Fruit fly (Drosophila melanogaster) whole organism, embryonic: ENCODE results near the gene CG32202.

ENCODE experiments used
- C15 ChIP-seq: fragments of 200-800 bp; sonication (Bioruptor generic); IDR thresholded peaks from 3 replicates; pipeline ENCODE4 v1.3.6; 2022; ENCODE audit warnings: missing biosample characterization, missing genetic modification characterization
- CG10565 ChIP-seq: fragments of 200-800 bp; sonication (Bioruptor generic); optimal IDR thresholded peaks from 3 replicates; lab custom pipeline; 2016; ENCODE audit warnings: missing biosample characterization, mild to moderate bottlenecking, missing genetic modification characterization
- CG11504 ChIP-seq: fragments of 200-800 bp; sonication (Bioruptor generic); optimal IDR thresholded peaks from 3 replicates; lab custom pipeline; 2019; ENCODE audit warnings: missing biosample characterization, mild to moderate bottlenecking, missing genetic modification characterization, moderate library complexity
- CG13624 ChIP-seq: fragments of 200-800 bp; sonication (Bioruptor generic); optimal IDR thresholded peaks from 2 replicates; lab custom pipeline; 2016; ENCODE audit warnings: missing biosample characterization, missing genetic modification characterization
- CG13894 ChIP-seq: fragments of 200-800 bp; sonication (Bioruptor generic); optimal IDR thresholded peaks from 3 replicates; lab custom pipeline; 2018; ENCODE audit warnings: missing biosample characterization, mild to moderate bottlenecking, missing genetic modification characterization, moderate library complexity
- CG14441 ChIP-seq: fragments of 200-800 bp; sonication (Bioruptor generic); IDR thresholded peaks from 2 replicates; pipeline ENCODE4 v1.3.6; 2022; ENCODE audit warnings: missing biosample characterization, missing genetic modification characterization
- CG17612 ChIP-seq: fragments of 200-800 bp; sonication (Bioruptor generic); IDR thresholded peaks from 2 replicates; pipeline ENCODE4 v1.3.6; 2022; ENCODE audit warnings: missing biosample characterization, missing genetic modification characterization
- CG18599 ChIP-seq: fragments of 200-800 bp; sonication (Bioruptor generic); optimal IDR thresholded peaks from 3 replicates; lab custom pipeline; 2017; ENCODE audit warnings: missing biosample characterization, missing genetic modification characterization, mild to moderate bottlenecking, moderate library complexity, missing genetic modification reagents
- CG2678 ChIP-seq: fragments of 200-800 bp; sonication (Bioruptor generic); optimal IDR thresholded peaks from 3 replicates; lab custom pipeline; 2019; ENCODE audit warnings: missing biosample characterization, mild to moderate bottlenecking, missing genetic modification characterization, moderate library complexity
- CG43689 ChIP-seq: fragments of 200-800 bp; sonication (Bioruptor generic); IDR thresholded peaks from 2 replicates; pipeline ENCODE4 v1.3.6; 2022; ENCODE audit warnings: missing biosample characterization, missing genetic modification characterization
- CG7839 ChIP-seq: fragments of 200-800 bp; sonication (Bioruptor generic); optimal IDR thresholded peaks from 3 replicates; lab custom pipeline; 2018; ENCODE audit warnings: missing biosample characterization, mild to moderate bottlenecking, missing genetic modification characterization, moderate library complexity
- CG8290 ChIP-seq, 3 experiments: fragments of 200-800 bp; sonication (Bioruptor generic); optimal IDR thresholded peaks; 2 replicates each; lab custom pipeline; 2016 to 2019; ENCODE audit warnings: missing biosample characterization in 3 of 3, missing genetic modification characterization in 3 of 3, mild to moderate bottlenecking in 2 of 3, moderate library complexity in 1 of 3
- D19A ChIP-seq: fragments of 200-800 bp; optimal IDR thresholded peaks from 3 replicates; lab custom pipeline; 2019; ENCODE audit warnings: missing biosample characterization, mild to moderate bottlenecking, missing genetic modification characterization, moderate library complexity
- D19B ChIP-seq: fragments of 200-800 bp; sonication (Bioruptor generic); optimal IDR thresholded peaks from 2 replicates; lab custom pipeline; 2017; ENCODE audit warnings: missing biosample characterization, mild to moderate bottlenecking, missing genetic modification characterization
- Dek ChIP-seq: fragments of 200-800 bp; sonication (Bioruptor generic); optimal IDR thresholded peaks from 3 replicates; lab custom pipeline; 2019; ENCODE audit warnings: missing biosample characterization, mild to moderate bottlenecking, missing genetic modification characterization, moderate library complexity
- Dip3 ChIP-seq: fragments of 200-800 bp; sonication (Bioruptor generic); optimal IDR thresholded peaks from 3 replicates; lab custom pipeline; 2016; ENCODE audit warnings: missing biosample characterization, missing genetic modification characterization
- Eip74EF ChIP-seq, 2 experiments: fragments of 200-800 bp in 1 of 2; fragments of >200 bp in 1 of 2; sonication (Bioruptor generic) in 1 of 2; optimal IDR thresholded peaks; 2 replicates each; lab custom pipeline; 2017 to 2019; ENCODE audit warnings: missing biosample characterization in 2 of 2, missing genetic modification characterization in 2 of 2, mild to moderate bottlenecking in 1 of 2, moderate library complexity in 1 of 2
- Hr51 ChIP-seq, 2 experiments: fragments of 200-800 bp; sonication (Bioruptor generic); optimal IDR thresholded peaks; 2 replicates in 1 of 2; 3 replicates in 1 of 2; lab custom pipeline; 2016 to 2018; ENCODE audit warnings: missing biosample characterization in 2 of 2, missing genetic modification characterization in 2 of 2, mild to moderate bottlenecking in 1 of 2, moderate library complexity in 1 of 2
- Neu2 ChIP-seq: fragments of 200-800 bp; sonication (Bioruptor generic); optimal IDR thresholded peaks from 3 replicates; lab custom pipeline; 2016; ENCODE audit warnings: missing biosample characterization, missing genetic modification characterization, borderline replicate concordance
- Nf-YA ChIP-seq: fragments of 200-800 bp; sonication (Bioruptor generic); IDR thresholded peaks from 2 replicates; pipeline ENCODE4 v1.3.6; 2022; ENCODE audit warnings: missing biosample characterization, missing genetic modification characterization
- PHDP ChIP-seq: fragments of 200-800 bp; sonication (Bioruptor generic); optimal IDR thresholded peaks from 3 replicates; lab custom pipeline; 2018; ENCODE audit warnings: missing biosample characterization, mild to moderate bottlenecking, missing genetic modification characterization, moderate library complexity
- Poxn ChIP-seq: fragments of 200-800 bp; sonication (Bioruptor generic); IDR thresholded peaks from 2 replicates; pipeline ENCODE4 v1.3.6; 2022; ENCODE audit warnings: missing biosample characterization, missing genetic modification characterization
- Sox100B ChIP-seq: fragments of 200-800 bp; sonication (Bioruptor generic); optimal IDR thresholded peaks from 3 replicates; lab custom pipeline; 2018; ENCODE audit warnings: missing biosample characterization, mild to moderate bottlenecking, missing genetic modification characterization
- Sox102F ChIP-seq: fragments of 200-800 bp; sonication (Bioruptor generic); optimal IDR thresholded peaks from 2 replicates; lab custom pipeline; 2018; ENCODE audit warnings: missing biosample characterization, mild to moderate bottlenecking, missing genetic modification characterization, moderate library complexity
- Ssrp ChIP-seq: fragments of 200-800 bp; sonication (Bioruptor generic); optimal IDR thresholded peaks from 2 replicates; lab custom pipeline; 2018; ENCODE audit warnings: missing biosample characterization, mild to moderate bottlenecking, missing genetic modification characterization, moderate library complexity
- Vsx1 ChIP-seq: fragments of 200-800 bp; sonication (Bioruptor generic); optimal IDR thresholded peaks from 2 replicates; lab custom pipeline; 2017; ENCODE audit warnings: missing biosample characterization, mild to moderate bottlenecking, missing genetic modification characterization, missing genetic modification reagents
- crol ChIP-seq: fragments of 200-800 bp; sonication (Bioruptor generic); IDR thresholded peaks from 2 replicates; pipeline ENCODE4 v1.3.6; 2022; ENCODE audit warnings: missing biosample characterization, missing genetic modification characterization
- exex ChIP-seq: fragments of 200-800 bp; sonication (Bioruptor generic); optimal IDR thresholded peaks from 4 replicates; lab custom pipeline; 2018; ENCODE audit warnings: missing biosample characterization, mild to moderate bottlenecking, missing genetic modification characterization, moderate library complexity
- gcm ChIP-seq: fragments of 200-800 bp; sonication (Bioruptor generic); optimal IDR thresholded peaks from 2 replicates; lab custom pipeline; 2019; ENCODE audit warnings: missing biosample characterization, mild to moderate bottlenecking, missing genetic modification characterization, moderate library complexity
- gem ChIP-seq: fragments of 200-800 bp; sonication (Bioruptor generic); optimal IDR thresholded peaks from 2 replicates; lab custom pipeline; 2019; ENCODE audit warnings: missing biosample characterization, mild to moderate bottlenecking, missing genetic modification characterization, moderate library complexity
- grau ChIP-seq: fragments of 200-800 bp; optimal IDR thresholded peaks from 3 replicates; lab custom pipeline; 2019; ENCODE audit warnings: missing biosample characterization, mild to moderate bottlenecking, missing genetic modification characterization, moderate library complexity
- gsb-n ChIP-seq: fragments of 200-800 bp; sonication (Bioruptor generic); optimal IDR thresholded peaks from 3 replicates; lab custom pipeline; 2018; ENCODE audit warnings: missing biosample characterization, mild to moderate bottlenecking, missing genetic modification characterization
- lab ChIP-seq: fragments of 200-800 bp; sonication (Bioruptor generic); optimal IDR thresholded peaks from 3 replicates; lab custom pipeline; 2017; ENCODE audit warnings: missing biosample characterization, missing genetic modification characterization, mild to moderate bottlenecking, moderate library complexity, missing genetic modification reagents
- mld ChIP-seq: fragments of 200-800 bp; sonication (Bioruptor generic); IDR thresholded peaks from 3 replicates; pipeline ENCODE4 v1.3.6; 2022; ENCODE audit warnings: missing biosample characterization, missing genetic modification characterization; ENCODE audit not compliant: partially characterized antibody
- nerfin-1 ChIP-seq: fragments of 200-800 bp; sonication (Bioruptor generic); optimal IDR thresholded peaks from 3 replicates; lab custom pipeline; 2019; ENCODE audit warnings: missing biosample characterization, mild to moderate bottlenecking, missing genetic modification characterization, moderate library complexity
- row ChIP-seq: fragments of 200-800 bp; sonication (Bioruptor generic); IDR thresholded peaks from 3 replicates; pipeline ENCODE4 v1.3.6; 2022; ENCODE audit warnings: missing biosample characterization, missing genetic modification characterization
- scrt ChIP-seq: fragments of 200-800 bp; sonication (Bioruptor generic); optimal IDR thresholded peaks from 2 replicates; lab custom pipeline; 2018; ENCODE audit warnings: missing biosample characterization, mild to moderate bottlenecking, missing genetic modification characterization, moderate library complexity
- sug ChIP-seq: fragments of 200-800 bp; optimal IDR thresholded peaks from 2 replicates; lab custom pipeline; 2019; ENCODE audit warnings: missing biosample characterization, mild to moderate bottlenecking, missing genetic modification characterization, moderate library complexity
- tap ChIP-seq: fragments of 200-800 bp; optimal IDR thresholded peaks from 3 replicates; lab custom pipeline; 2019; ENCODE audit warnings: missing biosample characterization, mild to moderate bottlenecking, missing genetic modification characterization, moderate library complexity
- yki ChIP-seq: fragments of >200 bp; optimal IDR thresholded peaks from 3 replicates; lab custom pipeline; 2018

Gene CG32202

DNA sequence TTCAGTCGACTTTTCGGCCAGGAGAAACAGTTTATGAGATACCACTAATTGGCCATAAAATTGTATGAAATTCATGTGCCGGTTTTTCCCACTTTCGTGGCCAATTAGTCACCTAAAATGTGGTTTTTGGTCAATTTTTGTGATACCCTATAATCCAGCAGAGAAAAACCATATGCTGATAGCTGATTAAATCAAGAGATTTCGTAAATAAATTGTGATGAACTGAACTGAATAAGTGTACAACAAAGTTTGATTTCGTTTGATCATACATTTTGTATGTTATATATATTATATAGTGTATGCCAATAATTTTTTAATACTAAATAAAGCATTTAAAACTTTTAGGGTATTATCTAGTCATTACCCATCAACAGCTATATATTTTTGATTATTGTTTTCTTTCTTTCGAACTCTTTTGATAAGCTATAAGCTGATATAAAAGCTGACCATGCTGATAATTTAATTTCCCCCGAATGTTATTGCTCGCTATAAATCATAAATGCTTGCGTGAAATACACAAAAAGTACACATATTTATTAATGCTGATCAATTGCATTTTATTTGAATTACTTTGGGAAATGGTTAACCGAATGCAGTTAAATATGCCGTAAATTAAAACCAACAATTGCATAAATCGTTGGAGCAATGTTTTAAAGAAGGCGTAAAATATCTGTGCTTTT, 47.1 kb upstream of the CG32202 start:
- TF ChIP-seq Dip3 (GFP tag; lab: Kevin White, UChicago) (no peak), CG8290 (GFP tag; optimal IDR thresholded peaks at IDR 0.05; lab: Kevin White, UChicago) (no peak), CG8290 (tag; optimal IDR thresholded peaks at IDR 0.05; lab: Kevin White, UChicago) (no peak), D19A (tag; lab: Kevin White, UChicago) (peak; percentile 54), Sox102F (GFP tag; lab: Kevin White, UChicago) (peak; percentile 16), lab (GFP tag; lab: Kevin White, UChicago) (peak; percentile 8), Eip74EF (GFP tag; optimal IDR thresholded peaks at IDR 0.05; lab: Kevin White, UChicago) (peak in 1 of 2 experiments; percentile 10), grau (tag; lab: Kevin White, UChicago) (peak; percentile 32), CG11504 (tag; lab: Kevin White, UChicago) (peak; percentile 4), Neu2 (GFP tag; lab: Kevin White, UChicago) (peak; percentile 40), yki (lab: Kevin White, UChicago) (no peak), CG7839 (tag; lab: Kevin White, UChicago) (peak; percentile 3), nerfin-1 (tag; lab: Kevin White, UChicago) (no peak), Hr51 (GFP tag; optimal IDR thresholded peaks at IDR 0.05; lab: Kevin White, UChicago) (peak in 1 of 2 experiments; percentile 17), Sox100B (no peak), exex (tag; lab: Kevin White, UChicago) (peak; percentile 86), CG18599 (GFP tag; lab: Kevin White, UChicago) (peak; percentile 11), row (GFP tag; lab: Robert Waterston, UW) (peak; percentile 63), PHDP (peak; percentile 24), gem (peak; percentile 30), Vsx1 (GFP tag; lab: Kevin White, UChicago) (peak; percentile 85), gcm (GFP tag; lab: Kevin White, UChicago) (no peak), CG17612 (GFP tag; lab: Robert Waterston, UW) (no peak), sug (peak; percentile 44), D19B (GFP tag; lab: Kevin White, UChicago) (peak; percentile 94), CG2678 (tag; lab: Kevin White, UChicago) (peak; percentile 35), CG14441 (GFP tag; lab: Robert Waterston, UW) (0 out of 2 replicates have a peak, but pooled peaks have one; percentile 13)

DNA sequence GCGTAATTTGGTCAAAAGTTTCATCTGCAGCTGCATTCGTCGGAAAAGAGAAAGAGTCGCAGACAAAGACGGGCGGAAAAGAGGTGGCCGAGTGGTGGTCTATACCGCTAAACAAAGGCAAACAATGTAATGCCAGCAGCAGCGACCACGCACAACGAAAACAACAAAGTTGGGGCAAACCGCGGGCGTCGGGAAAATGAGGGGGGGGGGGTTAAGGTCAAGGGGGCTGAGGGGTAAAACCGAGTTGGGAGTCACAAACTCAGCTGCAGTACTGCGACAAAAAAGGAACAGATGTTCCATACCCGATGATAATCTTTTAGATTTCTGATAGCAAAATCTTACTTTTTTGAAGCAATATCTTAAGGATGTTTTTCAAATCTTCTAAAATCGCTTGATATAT, 45.2 kb upstream of the CG32202 start:
- TF ChIP-seq Dek (tag; lab: Kevin White, UChicago) (no peak), crol (peak; percentile 91)

DNA sequence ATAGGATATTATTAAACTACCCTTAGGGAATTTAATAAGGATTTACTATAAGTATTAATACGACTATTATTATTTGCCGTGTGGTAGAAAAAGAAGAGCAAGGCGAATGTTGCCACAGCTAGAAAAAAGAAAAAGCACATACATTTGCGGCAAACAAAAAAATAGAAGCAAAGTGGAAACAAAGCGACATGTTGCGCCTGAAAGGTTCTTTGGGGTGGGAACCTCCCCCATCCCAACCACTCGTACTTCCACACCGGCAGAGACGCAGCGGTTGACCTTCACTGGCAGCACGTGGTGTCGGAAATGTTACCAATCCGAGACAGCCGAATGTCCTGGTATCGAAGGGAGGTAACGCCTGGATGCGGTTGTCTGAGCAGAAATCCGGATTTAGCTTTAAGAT, 44.6 kb upstream of the CG32202 start:
- TF ChIP-seq Sox100B (no peak), C15 (GFP tag; lab: Robert Waterston, UW) (no peak), CG11504 (tag; lab: Kevin White, UChicago) (peak; percentile 52), CG43689 (0 out of 2 replicates have a peak, but pooled peaks have one; percentile 10), Nf-YA (GFP tag; lab: Robert Waterston, UW) (no peak), scrt (GFP tag; lab: Kevin White, UChicago) (peak; percentile 56), CG13894 (tag; lab: Kevin White, UChicago) (peak; percentile 53), Poxn (GFP tag; lab: Robert Waterston, UW) (no peak), CG10565 (GFP tag; lab: Kevin White, UChicago) (no peak), tap (tag; lab: Kevin White, UChicago) (no peak), mld (GFP tag; lab: Robert Waterston, UW) (no peak), Ssrp (tag; lab: Kevin White, UChicago) (no peak), CG13624 (GFP tag; lab: Kevin White, UChicago) (no peak), gsb-n (tag; lab: Kevin White, UChicago) (no peak)
